Worm (Caenorhabditis elegans) whole organism, mixed stage, embryonic: ENCODE results near the gene C33A12.3.

ENCODE experiments used
- M03D4.4 ChIP-seq: sonication (generic microtip); optimal IDR thresholded peaks from 2 replicates; lab custom pipeline; 2017; ENCODE audit warnings: mild to moderate bottlenecking, missing genetic modification characterization, missing compliant biosample characterization
- elt-1 ChIP-seq: sonication (generic microtip); optimal IDR thresholded peaks from 2 replicates; lab custom pipeline; 2017; ENCODE audit warnings: missing genetic modification characterization, mild to moderate bottlenecking, missing compliant biosample characterization, antibody characterized with exemption, moderate library complexity, borderline replicate concordance; ENCODE audit not compliant: insufficient read depth
- mep-1 ChIP-seq: fragments of 150-350 bp; optimal IDR thresholded peaks from 2 replicates; lab custom pipeline; 2017; ENCODE audit warnings: missing biosample characterization, missing genetic modification reagents, missing genetic modification characterization, inconsistent platforms
- nhr-237 ChIP-seq: fragments of 150-350 bp; optimal IDR thresholded peaks from 2 replicates; lab custom pipeline; 2014; ENCODE audit warnings: missing biosample characterization, missing genetic modification characterization
- nhr-28 ChIP-seq: fragments of 150-350 bp; optimal IDR thresholded peaks from 2 replicates; lab custom pipeline; 2014; ENCODE audit warnings: missing biosample characterization, missing genetic modification characterization
- nhr-76 ChIP-seq: sonication (generic microtip); optimal IDR thresholded peaks from 2 replicates; lab custom pipeline; 2017; ENCODE audit warnings: missing biosample characterization, missing genetic modification characterization
- pha-4 ChIP-seq: fragments of 150-350 bp; optimal IDR thresholded peaks from 2 replicates; lab custom pipeline; 2018; ENCODE audit warnings: missing biosample characterization, missing genetic modification reagents, missing genetic modification characterization
- unc-120 ChIP-seq: sonication (generic microtip); optimal IDR thresholded peaks from 2 replicates; lab custom pipeline; 2017; ENCODE audit warnings: missing genetic modification characterization, missing compliant biosample characterization; ENCODE audit not compliant: poor library complexity, severe bottlenecking
- unc-62 ChIP-seq: fragments of 150-350 bp; optimal IDR thresholded peaks from 2 replicates; lab custom pipeline; 2014; ENCODE audit warnings: missing biosample characterization, missing genetic modification reagents, missing genetic modification characterization
- ztf-11 ChIP-seq: fragments of 150-350 bp; optimal IDR thresholded peaks from 2 replicates; lab custom pipeline; 2014; ENCODE audit warnings: missing biosample characterization, missing genetic modification characterization

- no peak for TF ChIP-seq pha-4 (tag; lab: Kevin White, UChicago)
- no peak for TF ChIP-seq nhr-76 (tag; lab: Kevin White, UChicago)
- no peak for TF ChIP-seq mep-1
- no peak for TF ChIP-seq ztf-11 (tag; lab: Kevin White, UChicago)
- no peak for TF ChIP-seq unc-120
- TF ChIP-seq unc-62, result no peak
- no peak for TF ChIP-seq M03D4.4
- no peak for TF ChIP-seq nhr-28 (tag; lab: Kevin White, UChicago)
- TF ChIP-seq elt-1 (tag; lab: Kevin White, UChicago), result no peak
- TF ChIP-seq nhr-237 (tag; lab: Kevin White, UChicago), result no peak
These were observed 4.2 kb downstream of the C33A12.3 start, which contains the start of gene ethe-1 for ce11 chrIV:9508612-9509011.
